Worm (Caenorhabditis elegans): ENCODE measurements around the gene F28B1.9.

Gene F28B1.9

DNA sequence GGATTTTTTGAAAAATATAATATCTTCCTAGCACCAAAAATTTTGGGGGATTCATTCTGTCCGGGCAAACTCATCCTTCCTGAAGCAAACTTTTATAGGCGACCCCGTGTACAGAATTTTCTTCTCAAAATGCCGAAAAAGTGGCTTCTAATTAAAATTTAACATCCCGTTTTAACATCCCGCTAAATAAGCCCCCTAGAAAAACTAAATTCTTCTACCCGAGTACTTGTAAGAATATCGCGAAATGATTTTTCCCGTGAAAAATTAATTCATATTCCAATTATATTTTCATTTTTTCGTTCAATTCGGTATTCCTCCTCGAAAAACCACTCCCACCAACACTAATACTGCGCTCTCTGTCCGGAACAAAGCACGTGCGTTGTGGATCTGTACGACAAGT is 7.2 kb downstream of the F28B1.9 start, which contains the start of gene T05E12.8:
Gene T05E12.8 (plus strand): TSS at position 301 of the 400 bp plus-strand sequence.
- TF ChIP-seq C34B4.2 (tag; optimal IDR thresholded peaks at IDR 0.05) (no peak), nhr-28 (tag; optimal IDR thresholded peaks at IDR 0.05) (no peak), efl-1 (optimal IDR thresholded peaks at IDR 0.05) (no peak), efl-1 (GFP tag; optimal IDR thresholded peaks at IDR 0.05 in 1 of 2) (peak in 1 of 2 experiments; percentile 65), nhr-71 (tag; optimal IDR thresholded peaks at IDR 0.05) (no peak)

DNA sequence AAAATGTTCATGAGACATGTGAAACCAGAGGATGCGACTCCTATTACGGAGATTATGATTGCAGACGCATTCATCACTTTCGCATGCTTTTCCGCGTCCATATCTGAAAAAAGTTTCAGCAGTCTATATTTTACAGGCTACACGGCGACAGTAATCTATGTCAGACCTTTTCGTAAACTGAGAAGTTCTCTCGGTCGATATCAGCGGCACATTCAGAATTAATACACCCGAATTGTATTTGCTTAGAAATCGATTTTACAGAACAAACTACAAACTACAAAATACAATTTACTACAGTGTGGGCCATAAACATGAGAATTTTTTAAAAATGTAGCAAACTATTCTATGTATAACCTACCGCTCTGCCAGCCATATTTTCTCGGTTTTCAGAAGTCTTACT is 9.9 kb downstream of the F28B1.9 start, which contains the start of gene srbc-14:
Gene srbc-14 (minus strand): TSS at position 101 of the 400 bp plus-strand sequence.
- TF ChIP-seq sup-37 (GFP tag; optimal IDR thresholded peaks at IDR 0.05) (no peak), vab-15 (tag; optimal IDR thresholded peaks at IDR 0.05) (no peak), mab-9 (GFP tag; IDR thresholded peaks at IDR 0.05) (no peak), snpc-4 (tag; optimal IDR thresholded peaks at IDR 0.05) (no peak), snu-23 (GFP tag; optimal IDR thresholded peaks at IDR 0.05) (no peak), jun-1 (tag; optimal IDR thresholded peaks at IDR 0.05) (no peak), mdl-1 (tag; optimal IDR thresholded peaks at IDR 0.05) (no peak), efl-1 (optimal IDR thresholded peaks at IDR 0.05) (no peak), efl-1 (GFP tag; optimal IDR thresholded peaks at IDR 0.05 in 1 of 2) (no peak), ztf-4 (tag; optimal IDR thresholded peaks at IDR 0.05) (no peak), F16B12.6 (tag; optimal IDR thresholded peaks at IDR 0.05) (no peak), mef-2 (tag; optimal IDR thresholded peaks at IDR 0.05) (no peak), ceh-88 (GFP tag; IDR thresholded peaks at IDR 0.05) (no peak), aly-2 (tag; optimal IDR thresholded peaks at IDR 0.05) (no peak), nhr-76 (tag; optimal IDR thresholded peaks at IDR 0.05) (no peak)

DNA sequence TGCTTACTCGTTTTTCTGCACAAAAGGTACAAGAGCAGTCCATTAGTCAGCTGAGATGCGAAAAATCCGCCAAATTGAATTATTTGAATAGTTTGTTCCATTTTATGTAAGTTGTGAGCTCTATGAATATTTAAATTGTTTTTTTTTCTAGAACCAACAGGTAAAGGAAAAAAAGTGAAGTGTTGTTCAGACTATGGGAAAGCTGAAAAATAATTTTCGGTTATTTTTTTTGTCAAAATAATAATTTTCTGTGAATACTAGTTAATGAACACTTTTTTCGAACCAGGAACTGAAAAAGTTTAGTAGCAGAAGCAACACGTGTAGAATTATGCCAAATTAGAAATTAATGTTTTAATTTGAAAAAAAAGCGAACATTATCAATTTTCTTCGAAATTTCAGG is 14.2 kb downstream of the F28B1.9 start, which contains the start of gene str-125:
Gene str-125 (minus strand): TSS at position 101 of the 400 bp plus-strand sequence.
- TF ChIP-seq skn-1 (tag; optimal IDR thresholded peaks at IDR 0.05) = no peak
- no peak for TF ChIP-seq elt-3 (tag; optimal IDR thresholded peaks at IDR 0.05)
- no peak for TF ChIP-seq fkh-10 (GFP tag; optimal IDR thresholded peaks at IDR 0.05)

DNA sequence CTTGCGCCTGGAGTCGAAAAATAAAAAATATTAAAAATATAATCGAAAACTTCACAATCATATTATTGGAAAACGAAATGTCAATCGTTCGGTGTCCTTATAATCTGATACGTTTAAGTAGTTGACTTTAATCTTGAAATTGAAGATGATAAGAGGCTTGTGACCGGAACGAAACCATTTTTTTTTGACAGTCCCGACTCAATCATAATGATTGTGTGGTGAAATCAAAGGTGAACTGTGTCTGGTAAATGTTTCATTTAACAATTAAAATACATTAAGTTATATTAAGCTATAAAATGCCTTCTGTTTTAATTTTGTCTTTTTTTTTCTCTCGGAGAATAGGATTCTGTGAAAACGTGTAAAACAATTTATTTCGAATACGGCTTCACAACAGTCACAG is 16.2 kb downstream of the F28B1.9 start, which contains the start of gene T05E12.3:
Gene T05E12.3 (minus strand): TSS at position 101 of the 400 bp plus-strand sequence.
- no peak for TF ChIP-seq vab-15 (tag; optimal IDR thresholded peaks at IDR 0.05)

DNA sequence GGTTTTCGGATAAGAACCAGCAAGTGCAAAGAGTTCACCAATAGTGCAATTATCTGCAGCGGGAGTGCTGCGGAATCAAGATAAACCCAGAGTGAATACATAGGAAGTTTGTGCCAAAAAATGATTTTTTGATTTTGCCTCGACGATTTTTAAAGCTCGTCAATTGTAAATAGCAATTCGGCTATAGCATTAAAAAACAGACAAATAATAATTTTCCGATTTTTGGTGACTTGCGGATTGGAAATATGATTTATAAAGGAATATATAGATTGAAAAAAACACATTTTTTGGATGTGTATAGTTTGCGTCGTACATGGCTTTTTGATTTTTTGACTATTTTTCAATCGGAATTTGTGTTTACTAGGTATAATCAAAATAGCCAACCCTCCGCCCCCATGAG is 18.1 kb downstream of the F28B1.9 start, which contains the start of gene srw-20:
Gene srw-20 (minus strand): TSS at position 101 of the 400 bp plus-strand sequence.
- TF ChIP-seq tbx-2 (tag; optimal IDR thresholded peaks at IDR 0.05) = no peak
- TF ChIP-seq lin-14 (GFP tag; optimal IDR thresholded peaks at IDR 0.05) = no peak
- no peak for TF ChIP-seq sup-37 (GFP tag; optimal IDR thresholded peaks at IDR 0.05)
- no peak for TF ChIP-seq nhr-237 (tag; optimal IDR thresholded peaks at IDR 0.05)
- TF ChIP-seq dsc-1 (tag; optimal IDR thresholded peaks at IDR 0.05) = no peak
- no peak for TF ChIP-seq sptf-1 (tag; optimal IDR thresholded peaks at IDR 0.05)
- TF ChIP-seq ama-1 (optimal IDR thresholded peaks at IDR 0.05) = no peak
- no peak for TF ChIP-seq pag-3 (tag; optimal IDR thresholded peaks at IDR 0.05; ENCODE audit: borderline replicate concordance, insufficient read depth)
- TF ChIP-seq mef-2 (tag; optimal IDR thresholded peaks at IDR 0.05) = no peak
- no peak for TF ChIP-seq ets-5 (GFP tag; IDR thresholded peaks at IDR 0.05)
- TF ChIP-seq nhr-19 (GFP tag; conservative IDR thresholded peaks at IDR 0.05) = no peak
- no peak for TF ChIP-seq pqm-1 (tag; optimal IDR thresholded peaks at IDR 0.05)
- TF ChIP-seq snpc-4 (tag; optimal IDR thresholded peaks at IDR 0.05) = no peak
- no peak for TF ChIP-seq unc-62 (GFP tag; optimal IDR thresholded peaks at IDR 0.05)
- no peak for TF ChIP-seq sox-4 (tag; optimal IDR thresholded peaks at IDR 0.05)
- TF ChIP-seq ces-1 (GFP tag; optimal IDR thresholded peaks at IDR 0.05) = no peak
- no peak for TF ChIP-seq egl-13 (tag; optimal IDR thresholded peaks at IDR 0.05)
- TF ChIP-seq elt-2 (tag; optimal IDR thresholded peaks at IDR 0.05) = no peak
